Worm (Caenorhabditis elegans) whole organism, young adult: ENCODE measurements around the gene srw-22.

ENCODE experiments used
- D2030.7 ChIP-seq: fragments of 200-800 bp; sonication (Bioruptor generic); IDR thresholded peaks from 2 replicates; pipeline ENCODE4 v1.3.6; 2022; ENCODE audit warnings: missing genetic modification reagents, missing genetic modification characterization, missing compliant biosample characterization
- F33H1.4 ChIP-seq: fragments of 200-800 bp; sonication (Bioruptor generic); IDR thresholded peaks from 2 replicates; pipeline ENCODE4 v1.3.6; 2022; ENCODE audit warnings: missing genetic modification reagents, missing genetic modification characterization, missing compliant biosample characterization
- F37B4.10 ChIP-seq: fragments of 200-800 bp; sonication (Bioruptor generic); IDR thresholded peaks from 2 replicates; pipeline ENCODE4 v1.3.6; 2022; ENCODE audit warnings: missing genetic modification characterization, missing compliant biosample characterization
- Y53G8AR.9 ChIP-seq: fragments of 200-800 bp; sonication (Bioruptor generic); conservative IDR thresholded peaks from 2 replicates; pipeline ENCODE4 v1.3.6; 2022; ENCODE audit warnings: missing genetic modification reagents, missing genetic modification characterization, missing compliant biosample characterization
- Y79H2A.3 ChIP-seq: fragments of 200-800 bp; sonication (Bioruptor generic); conservative IDR thresholded peaks from 2 replicates; pipeline ENCODE4 v1.3.6; 2022; ENCODE audit warnings: missing genetic modification reagents, missing genetic modification characterization, missing compliant biosample characterization
- akir-1 ChIP-seq: fragments of 200-800 bp; sonication (Bioruptor generic); optimal IDR thresholded peaks from 2 replicates; lab custom pipeline; 2018; ENCODE audit warnings: mild to moderate bottlenecking, missing genetic modification characterization, moderate library complexity, missing compliant biosample characterization
- aptf-3 ChIP-seq: fragments of 200-800 bp; sonication (Bioruptor generic); IDR thresholded peaks from 2 replicates; pipeline ENCODE4 v1.3.6; 2022; ENCODE audit warnings: missing genetic modification characterization, missing compliant biosample characterization
- attf-5 ChIP-seq: fragments of 200-800 bp; sonication (Bioruptor generic); optimal IDR thresholded peaks from 2 replicates; lab custom pipeline; 2018; ENCODE audit warnings: mild to moderate bottlenecking, missing genetic modification characterization, missing compliant biosample characterization
- bed-2 ChIP-seq: fragments of 200-800 bp; sonication (Bioruptor generic); IDR thresholded peaks from 2 replicates; pipeline ENCODE4 v1.3.6; 2022; ENCODE audit warnings: missing genetic modification reagents, missing genetic modification characterization, missing compliant biosample characterization
- ccch-3 ChIP-seq: fragments of 200-800 bp; sonication (Bioruptor generic); optimal IDR thresholded peaks from 2 replicates; lab custom pipeline; 2018; ENCODE audit warnings: mild to moderate bottlenecking, missing genetic modification characterization, missing compliant biosample characterization
- cebp-1 ChIP-seq, 2 experiments: fragments of 200-800 bp in 1 of 2; sonication (Bioruptor generic) in 1 of 2; sonication (generic microtip) in 1 of 2; IDR thresholded peaks in 1 of 2; optimal IDR thresholded peaks in 1 of 2; 2 replicates each; pipeline versions ENCODE4 v1.3.6 to Lab custom; 2017 to 2022; ENCODE audit warnings: missing compliant biosample characterization in 2 of 2, missing genetic modification characterization in 2 of 2, mild to moderate bottlenecking in 1 of 2, missing genetic modification reagents in 1 of 2, moderate library complexity in 1 of 2
- ceh-79 ChIP-seq: sonication (generic microtip); optimal IDR thresholded peaks from 2 replicates; lab custom pipeline; 2017; ENCODE audit warnings: mild to moderate bottlenecking, missing genetic modification characterization, missing compliant biosample characterization
- ceh-91 ChIP-seq: fragments of 200-800 bp; sonication (Bioruptor generic); IDR thresholded peaks from 2 replicates; pipeline ENCODE4 v1.3.6; 2022; ENCODE audit warnings: missing genetic modification reagents, missing genetic modification characterization, missing compliant biosample characterization
- dox-1 ChIP-seq: fragments of 200-800 bp; sonication (Bioruptor generic); IDR thresholded peaks from 2 replicates; pipeline ENCODE4 v1.3.6; 2022; ENCODE audit warnings: missing genetic modification reagents, missing genetic modification characterization, missing compliant biosample characterization
- dpff-1 ChIP-seq: sonication (generic microtip); optimal IDR thresholded peaks from 2 replicates; lab custom pipeline; 2017; ENCODE audit warnings: mild to moderate bottlenecking, missing genetic modification characterization, missing compliant biosample characterization
- hlh-12 ChIP-seq: sonication (generic microtip); optimal IDR thresholded peaks from 2 replicates; lab custom pipeline; 2016; ENCODE audit warnings: missing genetic modification characterization, missing compliant biosample characterization
- lag-1 ChIP-seq: fragments of 200-800 bp; sonication (Bioruptor generic); IDR thresholded peaks from 2 replicates; pipeline ENCODE4 v1.3.6; 2022; ENCODE audit warnings: missing genetic modification reagents, missing genetic modification characterization, missing compliant biosample characterization
- let-526 ChIP-seq: fragments of 200-800 bp; sonication (Bioruptor generic); IDR thresholded peaks from 2 replicates; pipeline ENCODE4 v1.3.6; 2022; ENCODE audit warnings: missing genetic modification reagents, missing genetic modification characterization, missing compliant biosample characterization
- let-607 ChIP-seq, 2 experiments: fragments of 200-800 bp in 1 of 2; sonication (Bioruptor generic) in 1 of 2; sonication (generic microtip) in 1 of 2; optimal IDR thresholded peaks; 2 replicates each; lab custom pipeline; 2016 to 2018; ENCODE audit warnings: mild to moderate bottlenecking in 2 of 2, missing compliant biosample characterization in 2 of 2, missing genetic modification characterization in 2 of 2, moderate library complexity in 2 of 2, missing genotype in 1 of 2
- lin-54 ChIP-seq: fragments of 200-800 bp; sonication (Bioruptor generic); optimal IDR thresholded peaks from 2 replicates; lab custom pipeline; 2018; ENCODE audit warnings: mild to moderate bottlenecking, missing genetic modification characterization, missing compliant biosample characterization
- lsy-27 ChIP-seq: sonication (generic microtip); optimal IDR thresholded peaks from 2 replicates; lab custom pipeline; 2017; ENCODE audit warnings: missing genetic modification characterization, mild to moderate bottlenecking, missing compliant biosample characterization, antibody characterized with exemption, missing genotype, borderline replicate concordance; ENCODE audit not compliant: insufficient read depth
- madf-6 ChIP-seq: fragments of 200-800 bp; sonication (Bioruptor generic); IDR thresholded peaks from 2 replicates; pipeline ENCODE4 v1.3.6; 2022; ENCODE audit warnings: missing genetic modification reagents, missing genetic modification characterization, missing compliant biosample characterization
- mcd-1 ChIP-seq: fragments of 200-800 bp; sonication (Bioruptor generic); IDR thresholded peaks from 2 replicates; pipeline ENCODE4 v1.3.6; 2022; ENCODE audit warnings: missing genetic modification reagents, missing genetic modification characterization, missing compliant biosample characterization
- mel-28 ChIP-seq: sonication (generic microtip); optimal IDR thresholded peaks from 2 replicates; lab custom pipeline; 2016; ENCODE audit warnings: borderline replicate concordance, mild to moderate bottlenecking, missing genetic modification characterization, missing compliant biosample characterization
- mes-4 ChIP-seq: sonication (generic microtip); optimal IDR thresholded peaks from 2 replicates; lab custom pipeline; 2016; ENCODE audit warnings: missing genotype, missing genetic modification characterization, missing compliant biosample characterization
- mxl-1 ChIP-seq: sonication (generic microtip); optimal IDR thresholded peaks from 2 replicates; lab custom pipeline; 2016; ENCODE audit warnings: missing genetic modification characterization, missing compliant biosample characterization
- nhr-120 ChIP-seq: fragments of 200-800 bp; sonication (Bioruptor generic); IDR thresholded peaks from 2 replicates; pipeline ENCODE4 v1.3.6; 2022; ENCODE audit warnings: missing genetic modification characterization, missing compliant biosample characterization
- nhr-27 ChIP-seq: fragments of 200-800 bp; sonication (Bioruptor generic); optimal IDR thresholded peaks from 2 replicates; lab custom pipeline; 2018; ENCODE audit warnings: mild to moderate bottlenecking, missing genetic modification characterization, moderate library complexity, missing compliant biosample characterization
- pha-4 ChIP-seq: fragments of 150-350 bp; sonication (generic microtip); optimal IDR thresholded peaks from 2 replicates; lab custom pipeline; 2014; ENCODE audit warnings: missing biosample characterization, missing genetic modification reagents, missing genetic modification characterization
- repo-1 ChIP-seq: sonication (generic microtip); optimal IDR thresholded peaks from 2 replicates; lab custom pipeline; 2017; ENCODE audit warnings: mild to moderate bottlenecking, missing genetic modification characterization, missing compliant biosample characterization
- sea-2 ChIP-seq: fragments of 200-800 bp; sonication (Bioruptor generic); IDR thresholded peaks from 2 replicates; pipeline ENCODE4 v1.3.6; 2022; ENCODE audit warnings: missing genetic modification characterization, missing compliant biosample characterization
- snpc-1.1 ChIP-seq: sonication (generic microtip); optimal IDR thresholded peaks from 2 replicates; lab custom pipeline; 2017; ENCODE audit warnings: missing genetic modification characterization, mild to moderate bottlenecking, missing compliant biosample characterization, antibody characterized with exemption, moderate library complexity, missing genotype, missing genetic modification reagents; ENCODE audit not compliant: insufficient read depth
- snpc-1.3 ChIP-seq: sonication (generic microtip); optimal IDR thresholded peaks from 2 replicates; lab custom pipeline; 2017; ENCODE audit warnings: missing genetic modification characterization, mild to moderate bottlenecking, missing compliant biosample characterization, antibody characterized with exemption, moderate library complexity, missing genotype, missing genetic modification reagents; ENCODE audit not compliant: insufficient read depth
- somi-1 ChIP-seq: fragments of 200-800 bp; sonication (Bioruptor generic); optimal IDR thresholded peaks from 2 replicates; lab custom pipeline; 2018; ENCODE audit warnings: mild to moderate bottlenecking, missing genetic modification characterization, missing compliant biosample characterization
- sptf-2 ChIP-seq: fragments of 200-800 bp; sonication (Bioruptor generic); optimal IDR thresholded peaks from 2 replicates; lab custom pipeline; 2018; ENCODE audit warnings: mild to moderate bottlenecking, missing genetic modification characterization, missing compliant biosample characterization
- tbp1 ChIP-seq: fragments of 200-800 bp; sonication (Bioruptor generic); optimal IDR thresholded peaks from 2 replicates; lab custom pipeline; 2018; ENCODE audit warnings: mild to moderate bottlenecking, missing genetic modification characterization, missing compliant biosample characterization

srw-22 gene

ce11 chrV:15305502-15305901 is 37.1 kb downstream of the srw-22 start, which contains the start of gene T26H8.5:
T26H8.5 (minus strand) TSS chrV:15305602.
- TF ChIP-seq Y53G8AR.9 (no peak), ccch-3 (GFP tag; lab: Kevin White, UChicago) (no peak), aptf-3 (GFP tag; lab: Robert Waterston, UW) (no peak), dox-1 (no peak), pha-4 (no peak)

DNA sequence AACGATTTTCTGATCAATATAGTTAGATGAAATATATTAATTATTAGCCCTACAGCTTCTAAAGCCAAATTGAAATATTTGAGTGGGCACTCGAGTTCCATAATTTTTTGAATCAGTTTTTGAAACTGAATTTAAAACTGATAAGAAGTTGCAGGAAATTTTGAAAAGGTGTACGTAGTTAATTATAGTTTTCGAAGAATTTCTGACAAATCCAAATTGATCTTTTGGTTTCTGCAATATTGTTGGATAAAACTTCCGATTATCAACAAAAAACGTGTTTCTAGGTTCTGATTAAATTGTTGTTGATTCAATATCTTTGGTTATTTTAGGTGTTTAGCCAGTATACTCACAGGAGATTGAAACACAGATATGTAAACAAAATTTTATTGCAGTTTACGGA is 38.3 kb downstream of the srw-22 start, which contains the start of gene T26H8.4:
TSS of gene T26H8.4 (minus strand) at position 101 of the 400 bp plus-strand sequence.
- no peak for TF ChIP-seq aptf-3 (GFP tag; lab: Robert Waterston, UW)
- TF ChIP-seq sea-2 (GFP tag; lab: Robert Waterston, UW), result no peak
- no peak for TF ChIP-seq lin-54 (GFP tag; lab: Kevin White, UChicago)
- no peak for TF ChIP-seq nhr-27 (tag; lab: Kevin White, UChicago)
- TF ChIP-seq sptf-2 (GFP tag; lab: Kevin White, UChicago), result no peak
- TF ChIP-seq F33H1.4 (GFP tag; lab: Robert Waterston, UW), result no peak
- TF ChIP-seq mel-28 (tag; lab: Kevin White, UChicago), result no peak
- TF ChIP-seq lag-1 (GFP tag; lab: Robert Waterston, UW), result no peak
- no peak for TF ChIP-seq mxl-1 (tag; lab: Kevin White, UChicago)
- TF ChIP-seq snpc-1.3 (tag; lab: Kevin White, UChicago), result no peak
- no peak for TF ChIP-seq attf-5 (GFP tag; lab: Kevin White, UChicago)
- TF ChIP-seq nhr-120 (GFP tag; lab: Robert Waterston, UW), result no peak
- no peak for TF ChIP-seq madf-6
- no peak for TF ChIP-seq mcd-1 (GFP tag; lab: Robert Waterston, UW)
- no peak for TF ChIP-seq mes-4
- TF ChIP-seq F37B4.10, result no peak
- no peak for TF ChIP-seq snpc-1.1 (tag; lab: Kevin White, UChicago)
- no peak for TF ChIP-seq akir-1

- TF ChIP-seq D2030.7 (no peak), lsy-27 (no peak), let-526 (no peak), ceh-91 (no peak), somi-1 (GFP tag; lab: Kevin White, UChicago) (no peak), dpff-1 (tag; lab: Kevin White, UChicago) (no peak), Y79H2A.3 (GFP tag; lab: Robert Waterston, UW) (no peak), ceh-79 (no peak), tbp1 (GFP tag; lab: Kevin White, UChicago) (no peak), mel-28 (tag; lab: Kevin White, UChicago) (no peak), snpc-1.3 (tag; lab: Kevin White, UChicago) (no peak), let-607 (tag; optimal IDR thresholded peaks at IDR 0.05; lab: Kevin White, UChicago) (no peak), repo-1 (no peak), bed-2 (GFP tag; lab: Robert Waterston, UW) (no peak), hlh-12 (tag; lab: Kevin White, UChicago) (no peak), cebp-1 (GFP tag; IDR thresholded peaks at IDR 0.05; lab: Robert Waterston, UW) (no peak), cebp-1 (tag; optimal IDR thresholded peaks at IDR 0.05; lab: Kevin White, UChicago) (no peak)
These were observed 40.6 kb downstream of the srw-22 start, which contains the start of gene srz-10 for ce11 chrV:15309011-15309410. srz-10 (minus strand) TSS chrV:15309098.
